Fruit fly (Drosophila melanogaster) whole organism, embryonic: ENCODE data around the gene HIPP1.

Experiments used
- B-H2 ChIP-seq: fragments of 200-800 bp; sonication (Bioruptor generic); optimal IDR thresholded peaks from 2 replicates; lab custom pipeline; 2018; ENCODE audit warnings: missing biosample characterization, mild to moderate bottlenecking, missing genetic modification characterization
- CG11560 ChIP-seq: fragments of 200-800 bp; sonication (Bioruptor generic); IDR thresholded peaks from 3 replicates; pipeline ENCODE4 v1.3.6; 2022; ENCODE audit warnings: missing biosample characterization, missing genetic modification characterization
- CG12071 ChIP-seq: fragments of 200-800 bp; sonication (Bioruptor generic); optimal IDR thresholded peaks from 3 replicates; lab custom pipeline; 2018; ENCODE audit warnings: missing biosample characterization, mild to moderate bottlenecking, missing genetic modification characterization
- CG1233 ChIP-seq: fragments of 200-800 bp; sonication (Bioruptor generic); optimal IDR thresholded peaks from 4 replicates; lab custom pipeline; 2018; ENCODE audit warnings: missing biosample characterization, mild to moderate bottlenecking, missing genetic modification characterization
- CG13624 ChIP-seq: fragments of 200-800 bp; sonication (Bioruptor generic); optimal IDR thresholded peaks from 2 replicates; lab custom pipeline; 2016; ENCODE audit warnings: missing biosample characterization, missing genetic modification characterization
- CG15011 ChIP-seq: fragments of 200-800 bp; sonication (Bioruptor generic); optimal IDR thresholded peaks from 3 replicates; lab custom pipeline; 2018; ENCODE audit warnings: missing biosample characterization, mild to moderate bottlenecking, missing genetic modification characterization
- CG15514 ChIP-seq: fragments of 200-800 bp; sonication (Bioruptor generic); optimal IDR thresholded peaks from 3 replicates; lab custom pipeline; 2017; ENCODE audit warnings: missing biosample characterization, missing genetic modification characterization, mild to moderate bottlenecking, moderate library complexity, missing genetic modification reagents
- CG17186 ChIP-seq: fragments of 200-800 bp; sonication (Bioruptor generic); optimal IDR thresholded peaks from 3 replicates; lab custom pipeline; 2017; ENCODE audit warnings: missing biosample characterization, missing genetic modification reagents, missing genetic modification characterization
- CG18011 ChIP-seq: fragments of 200-800 bp; sonication (Bioruptor generic); optimal IDR thresholded peaks from 2 replicates; lab custom pipeline; 2017; ENCODE audit warnings: missing biosample characterization, missing genetic modification characterization, mild to moderate bottlenecking, moderate library complexity, missing genotype
- CG18764 ChIP-seq: fragments of 200-800 bp; sonication (Bioruptor generic); optimal IDR thresholded peaks from 3 replicates; lab custom pipeline; 2016; ENCODE audit warnings: missing biosample characterization, missing genetic modification characterization
- CG2889 ChIP-seq: fragments of 200-800 bp; sonication (Bioruptor generic); IDR thresholded peaks from 3 replicates; pipeline ENCODE4 v1.3.6; 2022; ENCODE audit warnings: missing biosample characterization, missing genetic modification characterization
- CG30403 ChIP-seq: fragments of 200-800 bp; sonication (Bioruptor generic); optimal IDR thresholded peaks from 3 replicates; lab custom pipeline; 2016; ENCODE audit warnings: missing biosample characterization, missing genetic modification characterization
- CG30431 ChIP-seq: fragments of 200-800 bp; sonication (Bioruptor generic); optimal IDR thresholded peaks from 2 replicates; lab custom pipeline; 2017; ENCODE audit warnings: missing biosample characterization, missing genetic modification characterization
- CG32767 ChIP-seq: fragments of 200-800 bp; sonication (Bioruptor generic); IDR thresholded peaks from 2 replicates; pipeline ENCODE4 v1.3.6; 2022; ENCODE audit warnings: missing biosample characterization, missing genetic modification characterization
- CG4360 ChIP-seq: fragments of 200-800 bp; sonication (Bioruptor generic); IDR thresholded peaks from 2 replicates; pipeline ENCODE4 v1.3.6; 2022; ENCODE audit warnings: missing biosample characterization, missing genetic modification characterization
- CG6791 ChIP-seq: fragments of 200-800 bp; sonication (Bioruptor generic); IDR thresholded peaks from 3 replicates; pipeline ENCODE4 v1.3.6; 2022; ENCODE audit warnings: missing biosample characterization, missing genetic modification characterization; ENCODE audit not compliant: partially characterized antibody
- CG7839 ChIP-seq: fragments of 200-800 bp; sonication (Bioruptor generic); optimal IDR thresholded peaks from 3 replicates; lab custom pipeline; 2018; ENCODE audit warnings: missing biosample characterization, mild to moderate bottlenecking, missing genetic modification characterization, moderate library complexity
- CG8359 ChIP-seq: fragments of 200-800 bp; sonication (Bioruptor generic); optimal IDR thresholded peaks from 2 replicates; lab custom pipeline; 2017; ENCODE audit warnings: missing biosample characterization, mild to moderate bottlenecking, missing genetic modification characterization, borderline replicate concordance
- CG9727 ChIP-seq: fragments of 200-800 bp; sonication (Bioruptor generic); optimal IDR thresholded peaks from 3 replicates; lab custom pipeline; 2017; ENCODE audit warnings: missing biosample characterization, mild to moderate bottlenecking, missing genetic modification characterization
- CkIIα-i1 ChIP-seq: fragments of 200-800 bp; sonication (Bioruptor generic); IDR thresholded peaks from 2 replicates; pipeline ENCODE4 v1.3.6; 2022; ENCODE audit warnings: missing biosample characterization, missing genetic modification characterization
- CoRest ChIP-seq: fragments of 200-800 bp; sonication (Bioruptor generic); optimal IDR thresholded peaks from 3 replicates; lab custom pipeline; 2018; ENCODE audit warnings: missing biosample characterization, mild to moderate bottlenecking, missing genetic modification characterization, moderate library complexity
- Dll ChIP-seq: fragments of 200-800 bp; sonication (Bioruptor generic); IDR thresholded peaks from 4 replicates; pipeline ENCODE4 v1.3.6; 2022; ENCODE audit warnings: missing biosample characterization, missing genetic modification characterization; ENCODE audit not compliant: partially characterized antibody
- ERR ChIP-seq: fragments of 200-800 bp; sonication (Bioruptor generic); optimal IDR thresholded peaks from 2 replicates; lab custom pipeline; 2016; ENCODE audit warnings: missing biosample characterization, missing genetic modification characterization
- Fer2 ChIP-seq: fragments of 200-800 bp; sonication (Bioruptor generic); optimal IDR thresholded peaks from 2 replicates; lab custom pipeline; 2018; ENCODE audit warnings: missing biosample characterization, mild to moderate bottlenecking, missing genetic modification characterization, moderate library complexity
- Hr39 ChIP-seq: fragments of >200 bp; optimal IDR thresholded peaks from 2 replicates; lab custom pipeline; 2017
- Lim3 ChIP-seq: fragments of 200-800 bp; sonication (Bioruptor generic); IDR thresholded peaks from 2 replicates; pipeline ENCODE4 v1.3.6; 2022; ENCODE audit warnings: missing biosample characterization, missing genetic modification characterization
- Nf-YC ChIP-seq: fragments of 200-800 bp; optimal IDR thresholded peaks from 3 replicates; lab custom pipeline; 2019; ENCODE audit warnings: missing biosample characterization, mild to moderate bottlenecking, missing genetic modification characterization, moderate library complexity
- NfI ChIP-seq: fragments of 200-800 bp; sonication (Bioruptor generic); optimal IDR thresholded peaks from 3 replicates; lab custom pipeline; 2018; ENCODE audit warnings: missing biosample characterization, mild to moderate bottlenecking, missing genetic modification characterization, moderate library complexity
- Scr ChIP-seq: fragments of 200-800 bp; sonication (Bioruptor generic); IDR thresholded peaks from 2 replicates; pipeline ENCODE4 v1.3.6; 2022; ENCODE audit warnings: missing biosample characterization, missing genetic modification characterization; ENCODE audit not compliant: partially characterized antibody
- Ssrp ChIP-seq: fragments of 200-800 bp; sonication (Bioruptor generic); optimal IDR thresholded peaks from 2 replicates; lab custom pipeline; 2018; ENCODE audit warnings: missing biosample characterization, mild to moderate bottlenecking, missing genetic modification characterization, moderate library complexity
- Taf1 ChIP-seq: fragments of 200-800 bp; sonication (Bioruptor generic); IDR thresholded peaks from 2 replicates; pipeline ENCODE4 v1.3.6; 2022; ENCODE audit warnings: missing biosample characterization, missing genetic modification characterization
- al ChIP-seq: fragments of 200-800 bp; sonication (Bioruptor generic); IDR thresholded peaks from 2 replicates; pipeline ENCODE4 v1.3.6; 2022; ENCODE audit warnings: missing biosample characterization, missing genetic modification characterization
- br ChIP-seq: fragments of >200 bp; optimal IDR thresholded peaks from 2 replicates; lab custom pipeline; 2017
- chm ChIP-seq: fragments of 200-800 bp; sonication (Bioruptor generic); IDR thresholded peaks from 2 replicates; pipeline ENCODE4 v1.3.6; 2022; ENCODE audit warnings: missing biosample characterization, missing genetic modification characterization
- dimm ChIP-seq: fragments of 200-800 bp; sonication (Bioruptor generic); IDR thresholded peaks from 2 replicates; pipeline ENCODE4 v1.3.6; 2022; ENCODE audit warnings: missing biosample characterization, missing genetic modification characterization
- dpn ChIP-seq, 2 experiments: fragments of 200-800 bp; sonication (Bioruptor generic); optimal IDR thresholded peaks; 3 replicates each; lab custom pipeline; 2016; ENCODE audit warnings: missing biosample characterization in 2 of 2, missing genetic modification characterization in 2 of 2
- grau ChIP-seq: fragments of 200-800 bp; optimal IDR thresholded peaks from 3 replicates; lab custom pipeline; 2019; ENCODE audit warnings: missing biosample characterization, mild to moderate bottlenecking, missing genetic modification characterization, moderate library complexity
- hb ChIP-seq: fragments of 200-800 bp; sonication (Bioruptor generic); IDR thresholded peaks from 3 replicates; pipeline ENCODE4 v1.3.6; 2022; ENCODE audit warnings: missing biosample characterization, missing genetic modification characterization; ENCODE audit not compliant: partially characterized antibody
- her ChIP-seq: fragments of 200-800 bp; sonication (Bioruptor generic); optimal IDR thresholded peaks from 2 replicates; lab custom pipeline; 2016; ENCODE audit warnings: missing biosample characterization, missing genetic modification characterization
- kah ChIP-seq: fragments of 200-800 bp; sonication (Bioruptor generic); optimal IDR thresholded peaks from 2 replicates; lab custom pipeline; 2018; ENCODE audit warnings: missing biosample characterization, mild to moderate bottlenecking, missing genetic modification characterization
- knrl ChIP-seq: fragments of 200-800 bp; sonication (Bioruptor generic); IDR thresholded peaks from 3 replicates; pipeline ENCODE4 v1.3.6; 2022; ENCODE audit warnings: missing biosample characterization, missing genetic modification characterization; ENCODE audit not compliant: partially characterized antibody
- mam ChIP-seq: fragments of 200-800 bp; sonication (Bioruptor generic); optimal IDR thresholded peaks from 3 replicates; lab custom pipeline; 2016; ENCODE audit warnings: missing biosample characterization, missing genetic modification characterization
- pb ChIP-seq: fragments of 200-800 bp; sonication (Bioruptor generic); optimal IDR thresholded peaks from 3 replicates; lab custom pipeline; 2016; ENCODE audit warnings: missing biosample characterization, missing genetic modification characterization
- prd ChIP-seq, 3 experiments: fragments of >200 bp in 2 of 3; fragments of 200-800 bp in 1 of 3; sonication (Bioruptor generic) in 1 of 3; optimal IDR thresholded peaks in 2 of 3; IDR thresholded peaks in 1 of 3; 2 replicates in 2 of 3; 3 replicates in 1 of 3; pipeline versions ENCODE4 v1.3.6 to Lab custom; 2017 to 2022; ENCODE audit warnings: missing biosample characterization in 1 of 3, missing genetic modification characterization in 1 of 3
- pros ChIP-seq: fragments of 200-800 bp; sonication (Bioruptor generic); optimal IDR thresholded peaks from 3 replicates; lab custom pipeline; 2019; ENCODE audit warnings: missing biosample characterization, mild to moderate bottlenecking, missing genetic modification characterization, moderate library complexity
- sqz ChIP-seq: fragments of 200-800 bp; sonication (Bioruptor generic); optimal IDR thresholded peaks from 3 replicates; lab custom pipeline; 2018; ENCODE audit warnings: missing biosample characterization, mild to moderate bottlenecking, missing genetic modification characterization
- stc ChIP-seq: fragments of 200-800 bp; sonication (Bioruptor generic); IDR thresholded peaks from 2 replicates; pipeline ENCODE4 v1.3.6; 2022; ENCODE audit warnings: missing biosample characterization, missing genetic modification characterization
- usp ChIP-seq: fragments of >200 bp; optimal IDR thresholded peaks from 2 replicates; lab custom pipeline; 2017; ENCODE audit warnings: missing biosample characterization, missing genetic modification characterization

HIPP1 gene

dm6 chr3L:20784812-20785671 is 24.4 kb upstream of the HIPP1 start (continued):
- TF ChIP-seq prd (optimal IDR thresholded peaks at IDR 0.05; lab: Kevin White, UChicago) (no peak), prd (GFP tag; IDR thresholded peaks at IDR 0.05; lab: Robert Waterston, UW) (peak; percentile 47; the same call in 2 of the 3 replicates), B-H2 (GFP tag; lab: Kevin White, UChicago) (peak; percentile 32), CG32767 (GFP tag; lab: Robert Waterston, UW) (no peak), grau (peak; percentile 40), Hr39 (lab: Kevin White, UChicago) (no peak), Lim3 (GFP tag; lab: Robert Waterston, UW) (no peak), CG30403 (GFP tag; lab: Kevin White, UChicago) (peak; percentile 51), Fer2 (tag; lab: Kevin White, UChicago) (peak; percentile 32), CG15011 (GFP tag; lab: Kevin White, UChicago) (no peak), dimm (GFP tag; lab: Robert Waterston, UW) (no peak), dpn (GFP tag; optimal IDR thresholded peaks at IDR 0.05; lab: Kevin White, UChicago) (peak; percentile 30 to 46), CG18011 (GFP tag; lab: Kevin White, UChicago) (no peak), Taf1 (GFP tag; lab: Robert Waterston, UW) (no peak), pb (GFP tag; lab: Kevin White, UChicago) (no peak), mam (GFP tag; lab: Kevin White, UChicago) (peak; percentile 14), Nf-YC (tag; lab: Kevin White, UChicago) (peak; percentile 55), CG8359 (GFP tag; lab: Kevin White, UChicago) (no peak), kah (GFP tag; lab: Kevin White, UChicago) (peak; percentile 70), hb (GFP tag; lab: Robert Waterston, UW) (no peak), CG15514 (GFP tag; lab: Kevin White, UChicago) (peak; percentile 75), Ssrp (tag; lab: Kevin White, UChicago) (no peak), CoRest (peak; percentile 63), br (lab: Kevin White, UChicago) (no peak), CG6791 (GFP tag; lab: Robert Waterston, UW) (peak; percentile 41; the same call in 1 of the 3 replicates), CG1233 (GFP tag; lab: Kevin White, UChicago) (peak; percentile 7), Scr (GFP tag; lab: Robert Waterston, UW) (peak; percentile 9; the same call in 1 of the 2 replicates), Dll (no peak; the same call in 3 of the 4 replicates), usp (GFP tag; lab: Kevin White, UChicago) (no peak), CG12071 (GFP tag; lab: Kevin White, UChicago) (no peak), CG7839 (tag; lab: Kevin White, UChicago) (peak; percentile 50), sqz (GFP tag; lab: Kevin White, UChicago) (peak; percentile 84), CG9727 (peak; percentile 60), her (GFP tag; lab: Kevin White, UChicago) (peak; percentile 42), pros (GFP tag; lab: Kevin White, UChicago) (peak; percentile 55), CkIIα-i1 (GFP tag; lab: Robert Waterston, UW) (no peak), CG17186 (GFP tag; lab: Kevin White, UChicago) (peak; percentile 26), CG4360 (peak; percentile 37; the same call in 1 of the 2 replicates), knrl (no peak; the same call in 2 of the 3 replicates), chm (peak; percentile 71), CG30431 (GFP tag; lab: Kevin White, UChicago) (peak; percentile 13), stc (GFP tag; lab: Robert Waterston, UW) (peak; percentile 25; the same call in 1 of the 2 replicates), al (GFP tag; lab: Robert Waterston, UW) (no peak), NfI (GFP tag; lab: Kevin White, UChicago) (peak; percentile 24), CG11560 (tag; lab: Robert Waterston, UW) (no peak), ERR (no peak), CG2889 (GFP tag; lab: Robert Waterston, UW) (no peak), CG13624 (no peak), CG18764 (GFP tag; lab: Kevin White, UChicago) (no peak)
